Worm (Caenorhabditis elegans) whole organism, early embryonic: ENCODE results near the gene C18A11.3.

Experiments used
- B0310.2 ChIP-seq: sonication (generic microtip); optimal IDR thresholded peaks from 2 replicates; lab custom pipeline; 2016; ENCODE audit warnings: mild to moderate bottlenecking, missing genetic modification characterization, missing compliant biosample characterization
- F13C5.2 ChIP-seq: sonication (generic microtip); optimal IDR thresholded peaks from 2 replicates; lab custom pipeline; 2017; ENCODE audit warnings: mild to moderate bottlenecking, missing genetic modification characterization, inconsistent platforms, missing compliant biosample characterization
- aly-1 ChIP-seq: sonication (generic microtip); optimal IDR thresholded peaks from 2 replicates; lab custom pipeline; 2016; ENCODE audit warnings: missing genetic modification characterization, missing compliant biosample characterization
- ama-1 ChIP-seq: fragments of 150-350 bp; optimal IDR thresholded peaks from 2 replicates; lab custom pipeline; 2014
- ceh-13 ChIP-seq: fragments of 200-800 bp; sonication (Bioruptor generic); optimal IDR thresholded peaks from 2 replicates; lab custom pipeline; 2018; ENCODE audit warnings: mild to moderate bottlenecking, missing genetic modification characterization, missing compliant biosample characterization
- ceh-36 ChIP-seq: sonication (generic microtip); optimal IDR thresholded peaks from 2 replicates; lab custom pipeline; 2016; ENCODE audit warnings: missing genetic modification characterization, inconsistent platforms, missing compliant biosample characterization
- ets-7 ChIP-seq: sonication (generic microtip); optimal IDR thresholded peaks from 2 replicates; lab custom pipeline; 2016; ENCODE audit warnings: missing genotype, missing genetic modification characterization, missing compliant biosample characterization
- flt-1 ChIP-seq: fragments of 200-800 bp; sonication (Bioruptor generic); IDR thresholded peaks from 2 replicates; pipeline ENCODE4 v1.3.6; 2022; ENCODE audit warnings: missing genetic modification characterization, missing compliant biosample characterization
- hmbx-1 ChIP-seq: sonication (generic microtip); optimal IDR thresholded peaks from 2 replicates; lab custom pipeline; 2016; ENCODE audit warnings: mild to moderate bottlenecking, missing genetic modification characterization, missing compliant biosample characterization
- hmg-4 ChIP-seq: fragments of 200-800 bp; sonication (Bioruptor generic); optimal IDR thresholded peaks from 2 replicates; lab custom pipeline; 2018; ENCODE audit warnings: mild to moderate bottlenecking, missing genetic modification characterization, missing compliant biosample characterization
- hnd-1 ChIP-seq: sonication (generic microtip); optimal IDR thresholded peaks from 2 replicates; lab custom pipeline; 2016; ENCODE audit warnings: missing genetic modification characterization, missing compliant biosample characterization
- pes-1 ChIP-seq: fragments of 200-800 bp; sonication (Bioruptor generic); IDR thresholded peaks from 2 replicates; pipeline ENCODE4 v1.3.6; 2022; ENCODE audit warnings: missing genetic modification reagents, missing genetic modification characterization, missing compliant biosample characterization
- scrt-1 ChIP-seq: fragments of 200-800 bp; sonication (Bioruptor generic); IDR thresholded peaks from 2 replicates; pipeline ENCODE4 v1.3.6; 2022; ENCODE audit warnings: missing genetic modification characterization, missing compliant biosample characterization
- sea-1 ChIP-seq: fragments of 200-800 bp; sonication (Bioruptor generic); conservative IDR thresholded peaks from 2 replicates; pipeline ENCODE4 v1.3.6; 2022; ENCODE audit warnings: missing genetic modification characterization, missing compliant biosample characterization
- tbx-11 ChIP-seq: fragments of 200-800 bp; sonication (Bioruptor generic); IDR thresholded peaks from 2 replicates; pipeline ENCODE4 v1.3.6; 2022; ENCODE audit warnings: missing genetic modification characterization, missing compliant biosample characterization
- tbx-37 ChIP-seq: fragments of 200-800 bp; sonication (Bioruptor generic); conservative IDR thresholded peaks from 2 replicates; pipeline ENCODE4 v1.3.6; 2022; ENCODE audit warnings: missing genetic modification reagents, missing genetic modification characterization, missing compliant biosample characterization
- tra-4 ChIP-seq: sonication (generic microtip); optimal IDR thresholded peaks from 2 replicates; lab custom pipeline; 2017; ENCODE audit warnings: missing genetic modification characterization, missing compliant biosample characterization

C18A11.3 gene

ce11 chrX:8089916-8090315 is 29.0 kb downstream of the C18A11.3 start:
- TF ChIP-seq ama-1 (lab: Kevin White, UChicago) (no peak), ceh-36 (no peak), pes-1 (GFP tag; lab: Robert Waterston, UW) (no peak), scrt-1 (GFP tag; lab: Robert Waterston, UW) (no peak), tra-4 (no peak), ceh-13 (GFP tag; lab: Kevin White, UChicago) (no peak), tbx-11 (GFP tag; lab: Robert Waterston, UW) (no peak), sea-1 (GFP tag; lab: Robert Waterston, UW) (no peak), flt-1 (GFP tag; lab: Robert Waterston, UW) (no peak), F13C5.2 (tag; lab: Kevin White, UChicago) (no peak), hmg-4 (GFP tag; lab: Kevin White, UChicago) (no peak), tbx-37 (no peak), B0310.2 (tag; lab: Kevin White, UChicago) (no peak), hmbx-1 (tag; lab: Kevin White, UChicago) (no peak), hnd-1 (tag; lab: Kevin White, UChicago) (no peak), ets-7 (tag; lab: Kevin White, UChicago) (no peak)

ce11 chrX:8098813-8099360 is 38.0 kb downstream of the C18A11.3 start, which contains the start of gene catp-5:
catp-5 (minus strand) TSS chrX:8098863.
- TF ChIP-seq ceh-36 (no peak), B0310.2 (tag; lab: Kevin White, UChicago) (no peak)

ce11 chrX:8103899-8104298 is 43.0 kb downstream of the C18A11.3 start, which contains the start of gene K07E3.2:
K07E3.2 (plus strand) TSS chrX:8104298.
- no peak for TF ChIP-seq flt-1 (GFP tag; lab: Robert Waterston, UW)
- no peak for TF ChIP-seq sea-1 (GFP tag; lab: Robert Waterston, UW)
- TF ChIP-seq ets-7 (tag; lab: Kevin White, UChicago): no peak
- no peak for TF ChIP-seq tbx-37
- TF ChIP-seq aly-1 (tag; lab: Kevin White, UChicago): no peak
- TF ChIP-seq B0310.2 (tag; lab: Kevin White, UChicago): no peak
- TF ChIP-seq hmg-4 (GFP tag; lab: Kevin White, UChicago): no peak
- TF ChIP-seq ama-1 (lab: Kevin White, UChicago): no peak

- TF ChIP-seq tbx-11 (GFP tag; lab: Robert Waterston, UW) (no peak), hnd-1 (tag; lab: Kevin White, UChicago) (no peak), hmbx-1 (tag; lab: Kevin White, UChicago) (no peak), aly-1 (tag; lab: Kevin White, UChicago) (no peak), tra-4 (no peak), ama-1 (lab: Kevin White, UChicago) (no peak), scrt-1 (GFP tag; lab: Robert Waterston, UW) (no peak), F13C5.2 (tag; lab: Kevin White, UChicago) (no peak), B0310.2 (tag; lab: Kevin White, UChicago) (no peak), ceh-13 (GFP tag; lab: Kevin White, UChicago) (no peak), tbx-37 (no peak), pes-1 (GFP tag; lab: Robert Waterston, UW) (no peak), ceh-36 (no peak), hmg-4 (GFP tag; lab: Kevin White, UChicago) (no peak), sea-1 (GFP tag; lab: Robert Waterston, UW) (no peak), ets-7 (tag; lab: Kevin White, UChicago) (no peak), flt-1 (GFP tag; lab: Robert Waterston, UW) (no peak)
These were observed 47.0 kb downstream of the C18A11.3 start, which contains the start of gene K07E3.9 for ce11 chrX:8107921-8108320. K07E3.9 (plus strand) TSS chrX:8108221.

ce11 chrX:8109531-8109930 is 48.6 kb downstream of the C18A11.3 start:
- TF ChIP-seq scrt-1 (GFP tag; lab: Robert Waterston, UW) (no peak), pes-1 (GFP tag; lab: Robert Waterston, UW) (no peak), tra-4 (no peak), tbx-11 (GFP tag; lab: Robert Waterston, UW) (no peak), ceh-13 (GFP tag; lab: Kevin White, UChicago) (no peak), B0310.2 (tag; lab: Kevin White, UChicago) (no peak), tbx-37 (no peak), hmbx-1 (tag; lab: Kevin White, UChicago) (no peak), sea-1 (GFP tag; lab: Robert Waterston, UW) (no peak), hnd-1 (tag; lab: Kevin White, UChicago) (no peak), ceh-36 (no peak), aly-1 (tag; lab: Kevin White, UChicago) (no peak), hmg-4 (GFP tag; lab: Kevin White, UChicago) (no peak), F13C5.2 (tag; lab: Kevin White, UChicago) (no peak), flt-1 (GFP tag; lab: Robert Waterston, UW) (no peak), ets-7 (tag; lab: Kevin White, UChicago) (no peak), ama-1 (lab: Kevin White, UChicago) (no peak)

- TF ChIP-seq tbx-37 (no peak), scrt-1 (GFP tag; lab: Robert Waterston, UW) (no peak), B0310.2 (tag; lab: Kevin White, UChicago) (no peak)
These were observed 49.3 kb downstream of the C18A11.3 start, which contains the start of gene K07E3.1 for ce11 chrX:8110193-8110592. K07E3.1 (plus strand) TSS chrX:8110439.
